Worm (Caenorhabditis elegans) whole organism, late embryonic: ENCODE results near the gene C34B4.4.

ENCODE experiments used
- K09A11.1 ChIP-seq: sonication (generic microtip); optimal IDR thresholded peaks from 2 replicates; lab custom pipeline; 2017; ENCODE audit warnings: antibody characterized with exemption, mild to moderate bottlenecking, missing genetic modification characterization, missing compliant biosample characterization; ENCODE audit not compliant: insufficient read depth
- ama-1 ChIP-seq: fragments of 150-350 bp; optimal IDR thresholded peaks from 2 replicates; lab custom pipeline; 2014
- ceh-18 ChIP-seq: sonication (generic microtip); optimal IDR thresholded peaks from 2 replicates; lab custom pipeline; 2016; ENCODE audit warnings: missing genetic modification characterization, missing compliant biosample characterization
- ceh-2 ChIP-seq: sonication (generic microtip); optimal IDR thresholded peaks from 2 replicates; lab custom pipeline; 2016; ENCODE audit warnings: missing genotype, missing genetic modification characterization, missing compliant biosample characterization
- ceh-24 ChIP-seq: sonication (generic microtip); optimal IDR thresholded peaks from 2 replicates; lab custom pipeline; 2016; ENCODE audit warnings: mild to moderate bottlenecking, missing genetic modification characterization, missing compliant biosample characterization
- ceh-34 ChIP-seq: sonication (generic microtip); optimal IDR thresholded peaks from 2 replicates; lab custom pipeline; 2016; ENCODE audit warnings: mild to moderate bottlenecking, missing genetic modification characterization, missing compliant biosample characterization
- ceh-45 ChIP-seq: fragments of 200-800 bp; sonication (Bioruptor generic); IDR thresholded peaks from 2 replicates; pipeline ENCODE4 v1.3.6; 2022; ENCODE audit warnings: missing genetic modification reagents, missing genetic modification characterization, missing compliant biosample characterization
- ceh-48 ChIP-seq: sonication (generic microtip); optimal IDR thresholded peaks from 2 replicates; lab custom pipeline; 2016; ENCODE audit warnings: missing genetic modification characterization, inconsistent platforms, missing compliant biosample characterization
- ceh-9 ChIP-seq: sonication (generic microtip); optimal IDR thresholded peaks from 2 replicates; lab custom pipeline; 2016; ENCODE audit warnings: mild to moderate bottlenecking, missing genetic modification characterization, inconsistent platforms, missing compliant biosample characterization
- che-1 ChIP-seq: sonication (generic microtip); optimal IDR thresholded peaks from 2 replicates; lab custom pipeline; 2016; ENCODE audit warnings: mild to moderate bottlenecking, missing genetic modification characterization, missing compliant biosample characterization
- dve-1 ChIP-seq: sonication (generic microtip); optimal IDR thresholded peaks from 2 replicates; lab custom pipeline; 2017; ENCODE audit warnings: antibody characterized with exemption, mild to moderate bottlenecking, missing genetic modification characterization, missing compliant biosample characterization
- elt-2 ChIP-seq: sonication (generic microtip); optimal IDR thresholded peaks from 2 replicates; lab custom pipeline; 2016; ENCODE audit warnings: missing genetic modification reagents, missing genetic modification characterization, missing compliant biosample characterization
- elt-4 ChIP-seq: sonication (generic microtip); optimal IDR thresholded peaks from 2 replicates; lab custom pipeline; 2016; ENCODE audit warnings: missing genetic modification characterization, missing compliant biosample characterization
- ets-4 ChIP-seq: sonication (generic microtip); optimal IDR thresholded peaks from 2 replicates; lab custom pipeline; 2016; ENCODE audit warnings: missing genetic modification characterization, missing compliant biosample characterization
- eyg-1 ChIP-seq: sonication (generic microtip); optimal IDR thresholded peaks from 2 replicates; lab custom pipeline; 2016; ENCODE audit warnings: missing genotype, missing genetic modification characterization, missing compliant biosample characterization
- fkh-10 ChIP-seq: fragments of 150-350 bp; optimal IDR thresholded peaks from 2 replicates; lab custom pipeline; 2014; ENCODE audit warnings: missing biosample characterization, missing genetic modification reagents, missing genetic modification characterization
- fkh-6 ChIP-seq: sonication (generic microtip); optimal IDR thresholded peaks from 2 replicates; lab custom pipeline; 2016; ENCODE audit warnings: missing genetic modification characterization, missing compliant biosample characterization
- gmeb-2 ChIP-seq: sonication (generic microtip); optimal IDR thresholded peaks from 2 replicates; lab custom pipeline; 2016; ENCODE audit warnings: missing genetic modification characterization, inconsistent platforms, missing compliant biosample characterization
- hlh-15 ChIP-seq: sonication (generic microtip); optimal IDR thresholded peaks from 2 replicates; lab custom pipeline; 2016; ENCODE audit warnings: missing genetic modification characterization, missing compliant biosample characterization
- hlh-30 ChIP-seq: sonication (generic microtip); optimal IDR thresholded peaks from 2 replicates; lab custom pipeline; 2017; ENCODE audit warnings: antibody characterized with exemption, missing genetic modification characterization, missing compliant biosample characterization; ENCODE audit not compliant: insufficient read depth
- lim-6 ChIP-seq: sonication (generic microtip); optimal IDR thresholded peaks from 2 replicates; lab custom pipeline; 2016; ENCODE audit warnings: missing genetic modification characterization, missing compliant biosample characterization
- lin-11 ChIP-seq: fragments of 200-800 bp; sonication (Bioruptor generic); optimal IDR thresholded peaks from 2 replicates; lab custom pipeline; 2018; ENCODE audit warnings: mild to moderate bottlenecking, missing genetic modification characterization, missing compliant biosample characterization
- madf-2 ChIP-seq: sonication (generic microtip); optimal IDR thresholded peaks from 2 replicates; lab custom pipeline; 2017; ENCODE audit warnings: missing genetic modification characterization, missing compliant biosample characterization
- mec-3 ChIP-seq: sonication (generic microtip); optimal IDR thresholded peaks from 2 replicates; lab custom pipeline; 2016; ENCODE audit warnings: borderline replicate concordance, missing genetic modification characterization, missing compliant biosample characterization
- nhr-11 ChIP-seq: fragments of 150-350 bp; optimal IDR thresholded peaks from 2 replicates; lab custom pipeline; 2014; ENCODE audit warnings: missing biosample characterization, missing genetic modification characterization
- odd-2 ChIP-seq: sonication (generic microtip); optimal IDR thresholded peaks from 2 replicates; lab custom pipeline; 2017; ENCODE audit warnings: antibody characterized with exemption, mild to moderate bottlenecking, missing genetic modification characterization, missing compliant biosample characterization
- pag-3 ChIP-seq: sonication (generic microtip); optimal IDR thresholded peaks from 2 replicates; lab custom pipeline; 2016; ENCODE audit warnings: missing compliant biosample characterization, missing genetic modification characterization, borderline replicate concordance
- pat-9 ChIP-seq: fragments of 200-800 bp; sonication (Bioruptor generic); optimal IDR thresholded peaks from 2 replicates; lab custom pipeline; 2018; ENCODE audit warnings: mild to moderate bottlenecking, missing genetic modification characterization, moderate library complexity, missing compliant biosample characterization
- pha-4 ChIP-seq: fragments of 150-350 bp; optimal IDR thresholded peaks from 2 replicates; lab custom pipeline; 2018; ENCODE audit warnings: missing biosample characterization, missing genetic modification reagents, missing genetic modification characterization
- pqm-1 ChIP-seq: sonication (generic microtip); optimal IDR thresholded peaks from 2 replicates; lab custom pipeline; 2016; ENCODE audit warnings: missing genetic modification characterization, missing compliant biosample characterization
- pros-1 ChIP-seq: fragments of 150-350 bp; optimal IDR thresholded peaks from 2 replicates; lab custom pipeline; 2014; ENCODE audit warnings: missing biosample characterization, missing genetic modification reagents, missing genetic modification characterization
- ref-2 ChIP-seq: sonication (generic microtip); optimal IDR thresholded peaks from 2 replicates; lab custom pipeline; 2016; ENCODE audit warnings: missing genetic modification characterization, missing compliant biosample characterization
- sox-2 ChIP-seq: fragments of 200-800 bp; sonication (Bioruptor generic); IDR thresholded peaks from 2 replicates; pipeline ENCODE4 v1.3.6; 2022; ENCODE audit warnings: missing genetic modification reagents, missing genetic modification characterization, missing compliant biosample characterization
- sox-4 ChIP-seq: sonication (generic microtip); optimal IDR thresholded peaks from 2 replicates; lab custom pipeline; 2017; ENCODE audit warnings: mild to moderate bottlenecking, missing genetic modification characterization, inconsistent platforms, missing compliant biosample characterization
- tbx-2 ChIP-seq: sonication (generic microtip); optimal IDR thresholded peaks from 2 replicates; lab custom pipeline; 2016; ENCODE audit warnings: missing genetic modification characterization, missing compliant biosample characterization
- unc-55 ChIP-seq: sonication (generic microtip); optimal IDR thresholded peaks from 2 replicates; lab custom pipeline; 2017; ENCODE audit warnings: missing biosample characterization, missing genetic modification reagents, missing genetic modification characterization
- unc-86 ChIP-seq: sonication (generic microtip); optimal IDR thresholded peaks from 2 replicates; lab custom pipeline; 2016; ENCODE audit warnings: missing genetic modification characterization, missing compliant biosample characterization

The C34B4.4 gene

ce11 chrV:13041666-13042065 is 48.5 kb upstream of the C34B4.4 start, which contains the start of gene scyl-1 (continued):
- TF ChIP-seq mec-3 (tag; lab: Kevin White, UChicago), result no peak
- no peak for TF ChIP-seq ceh-2 (tag; lab: Kevin White, UChicago)
- TF ChIP-seq hlh-15 (tag; lab: Kevin White, UChicago), result no peak
- TF ChIP-seq ceh-18 (tag; lab: Kevin White, UChicago), result peak; percentile 44
- no peak for TF ChIP-seq sox-2 (GFP tag; lab: Robert Waterston, UW)
- peak; percentile 57 for TF ChIP-seq elt-2 (tag; lab: Kevin White, UChicago)
- TF ChIP-seq odd-2, result no peak
- no peak for TF ChIP-seq ceh-24 (tag; lab: Kevin White, UChicago)
- no peak for TF ChIP-seq pqm-1 (tag; lab: Kevin White, UChicago)
- TF ChIP-seq madf-2 (tag; lab: Kevin White, UChicago), result no peak
- peak; percentile 32 for TF ChIP-seq sox-4
- TF ChIP-seq ref-2, result peak; percentile 12
- TF ChIP-seq fkh-6 (tag; lab: Kevin White, UChicago), result no peak
- no peak for TF ChIP-seq unc-86
- TF ChIP-seq pha-4 (tag; lab: Kevin White, UChicago), result no peak
- peak; percentile 68 for TF ChIP-seq unc-55 (GFP tag; lab: Kevin White, UChicago)
- TF ChIP-seq K09A11.1 (tag; lab: Kevin White, UChicago), result no peak
- peak; percentile 54 for TF ChIP-seq tbx-2 (tag; lab: Kevin White, UChicago)
- TF ChIP-seq dve-1 (tag; lab: Kevin White, UChicago), result peak; percentile 23
- no peak for TF ChIP-seq ceh-45 (GFP tag; lab: Robert Waterston, UW)
- peak; percentile 43 for TF ChIP-seq ceh-48 (tag; lab: Kevin White, UChicago)
- peak; percentile 58 for TF ChIP-seq ceh-34 (tag; lab: Kevin White, UChicago)
- TF ChIP-seq ceh-9, result no peak
- peak; percentile 6 for TF ChIP-seq lin-11 (tag; lab: Kevin White, UChicago)
- TF ChIP-seq gmeb-2, result peak; percentile 27
- TF ChIP-seq eyg-1 (tag; lab: Kevin White, UChicago), result no peak
- no peak for TF ChIP-seq ama-1 (lab: Kevin White, UChicago)

DNA sequence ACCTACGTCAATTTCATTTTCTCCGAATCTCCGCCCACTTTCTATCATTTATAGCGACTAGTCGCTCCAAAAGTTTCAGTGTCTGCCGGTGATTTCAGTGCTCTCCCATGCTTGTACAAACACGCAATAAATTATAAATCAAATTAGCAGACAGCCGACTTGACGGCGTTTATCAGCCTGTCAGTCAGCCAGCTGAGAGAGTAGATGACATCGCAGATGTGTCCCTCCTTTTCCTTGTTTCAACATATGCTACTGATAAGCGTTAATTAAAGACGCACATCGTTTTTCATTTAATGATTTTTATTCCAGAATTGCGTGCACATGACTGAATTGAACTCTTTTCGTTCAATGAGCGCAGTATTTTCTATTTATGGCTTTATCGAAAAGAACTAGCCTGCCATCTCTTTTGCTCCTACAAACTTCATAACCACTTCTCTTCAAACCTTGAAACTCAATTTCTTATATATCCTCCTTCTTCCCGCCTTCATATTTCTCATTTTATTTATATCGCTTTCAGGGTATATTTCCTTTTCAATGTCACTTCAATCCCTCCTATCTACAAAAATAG is 46.9 kb upstream of the C34B4.4 start, which contains the start of gene lap-2:
lap-2 (plus strand) TSS at position 518 of the 568 bp plus-strand sequence.
- TF ChIP-seq pat-9 (tag; lab: Kevin White, UChicago) (no peak), ets-4 (tag; lab: Kevin White, UChicago) (no peak), pha-4 (tag; lab: Kevin White, UChicago) (no peak), unc-55 (GFP tag; lab: Kevin White, UChicago) (peak; percentile 31), ama-1 (lab: Kevin White, UChicago) (no peak), elt-2 (tag; lab: Kevin White, UChicago) (peak; percentile 56)

DNA sequence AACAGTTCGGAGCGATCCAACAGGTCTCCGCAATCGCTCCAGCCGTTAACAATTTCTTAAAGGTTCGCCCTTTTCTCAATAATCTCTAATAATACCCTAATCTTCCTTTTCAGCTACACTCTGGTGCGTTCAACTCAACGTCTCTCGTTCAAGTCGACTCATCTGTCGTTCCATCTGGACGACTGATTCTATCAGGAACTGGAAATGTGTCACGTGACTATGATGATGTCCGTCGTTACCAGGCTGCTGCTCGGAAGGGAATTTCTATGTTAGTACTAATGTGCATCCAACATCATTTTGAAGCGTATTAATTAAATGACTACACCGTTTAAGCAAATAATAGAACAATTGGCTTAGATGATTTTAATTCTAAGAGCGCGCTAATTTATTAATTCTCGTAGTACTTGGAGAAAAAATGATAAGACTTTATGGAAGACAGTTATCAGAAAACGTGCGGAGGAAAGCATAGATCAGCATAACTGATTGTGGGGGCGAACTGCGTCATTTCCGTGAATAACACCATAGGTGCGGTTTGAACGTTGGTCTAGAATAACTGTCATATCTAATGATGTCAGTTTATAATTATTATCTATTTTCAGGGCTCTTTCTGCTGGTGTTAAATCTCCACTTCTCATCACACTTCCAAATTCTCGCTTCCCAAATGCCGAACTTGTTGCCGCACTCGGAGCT is 46.2 kb upstream of the C34B4.4 start:
- no peak for TF ChIP-seq madf-2 (tag; lab: Kevin White, UChicago)
- TF ChIP-seq elt-2 (tag; lab: Kevin White, UChicago), result peak; percentile 43
- TF ChIP-seq hlh-30 (tag; lab: Kevin White, UChicago), result peak; percentile 56

- TF ChIP-seq mec-3 (tag; lab: Kevin White, UChicago) (no peak), pag-3 (tag; lab: Kevin White, UChicago) (no peak), ceh-18 (tag; lab: Kevin White, UChicago) (no peak), che-1 (tag; lab: Kevin White, UChicago) (no peak), lim-6 (no peak), madf-2 (tag; lab: Kevin White, UChicago) (no peak), fkh-10 (GFP tag; lab: Kevin White, UChicago) (no peak), eyg-1 (tag; lab: Kevin White, UChicago) (no peak), elt-4 (tag; lab: Kevin White, UChicago) (no peak), gmeb-2 (no peak), pros-1 (tag; lab: Kevin White, UChicago) (no peak), nhr-11 (tag; lab: Kevin White, UChicago) (no peak)
These were observed 45.2 kb upstream of the C34B4.4 start for ce11 chrV:13045017-13045416.
